Worm (Caenorhabditis elegans): ENCODE measurements around the gene cht-4.

Gene cht-4

DNA sequence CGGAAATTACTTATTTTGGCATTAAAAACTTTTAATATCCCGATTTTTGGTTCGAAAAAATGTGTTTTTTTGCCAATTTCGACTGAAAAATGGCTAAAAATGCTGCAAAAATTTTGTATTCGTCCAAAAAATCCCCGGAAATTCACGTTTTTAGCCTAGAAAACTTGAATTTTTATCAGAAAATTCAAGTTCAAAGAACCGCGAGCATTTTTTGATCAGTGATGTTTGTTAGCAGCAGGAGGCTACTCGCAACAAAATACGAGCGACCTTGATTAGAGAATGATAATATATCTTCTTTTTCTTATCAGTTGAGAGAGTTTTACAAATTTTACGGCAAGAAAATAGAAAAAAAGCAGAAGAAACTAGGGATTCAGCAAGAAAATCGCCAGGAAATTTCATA lies 35.0 kb downstream of the cht-4 start:
- TF ChIP-seq elt-2 (tag; optimal IDR thresholded peaks at IDR 0.05) (peak; percentile 41), lin-11 (tag; optimal IDR thresholded peaks at IDR 0.05) (no peak)

DNA sequence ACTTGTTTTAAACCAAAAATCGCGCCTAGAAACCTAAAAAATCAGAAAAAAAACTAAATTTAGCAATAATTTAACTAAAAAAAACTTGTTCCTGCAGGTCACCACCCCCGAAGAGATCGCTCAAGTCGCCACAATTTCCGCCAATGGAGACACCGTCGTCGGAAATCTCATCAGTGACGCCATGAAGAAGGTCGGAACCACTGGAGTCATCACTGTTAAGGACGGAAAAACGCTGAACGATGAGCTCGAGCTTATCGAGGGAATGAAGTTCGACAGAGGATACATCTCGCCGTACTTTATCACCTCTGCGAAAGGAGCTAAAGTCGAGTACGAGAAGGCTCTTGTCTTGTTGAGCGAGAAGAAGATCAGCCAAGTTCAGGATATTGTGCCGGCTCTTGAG lies 36.0 kb downstream of the cht-4 start:
- TF ChIP-seq pqm-1 (tag; optimal IDR thresholded peaks at IDR 0.05) (no peak), hlh-6 (tag; optimal IDR thresholded peaks at IDR 0.05) (no peak), elt-2 (tag; optimal IDR thresholded peaks at IDR 0.05) (no peak), ceh-48 (tag; optimal IDR thresholded peaks at IDR 0.05) (no peak), hlh-13 (GFP tag; optimal IDR thresholded peaks at IDR 0.05) (no peak), ahr-1 (tag; optimal IDR thresholded peaks at IDR 0.05) (no peak), unc-86 (tag; optimal IDR thresholded peaks at IDR 0.05) (no peak), madf-2 (tag; optimal IDR thresholded peaks at IDR 0.05) (no peak), ceh-14 (tag; optimal IDR thresholded peaks at IDR 0.05) (no peak), ceh-45 (GFP tag; IDR thresholded peaks at IDR 0.05) (no peak), ceh-2 (tag; optimal IDR thresholded peaks at IDR 0.05) (no peak)

DNA sequence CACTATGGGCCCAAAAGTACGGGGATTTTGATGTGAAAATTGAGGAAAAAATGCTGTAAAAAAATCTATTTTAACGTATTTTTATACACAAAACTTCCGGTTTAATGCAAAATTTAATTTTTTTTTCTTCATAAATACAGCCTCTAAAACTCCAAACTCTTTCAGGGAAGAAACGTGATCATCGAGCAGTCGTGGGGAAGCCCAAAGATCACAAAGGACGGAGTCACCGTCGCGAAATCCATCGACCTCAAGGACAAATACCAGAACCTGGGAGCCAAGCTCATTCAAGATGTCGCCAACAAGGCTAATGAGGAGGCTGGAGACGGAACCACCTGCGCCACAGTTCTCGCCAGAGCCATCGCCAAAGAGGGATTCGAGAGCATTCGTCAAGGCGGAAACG lies 37.4 kb downstream of the cht-4 start:
- TF ChIP-seq ceh-9 (tag; optimal IDR thresholded peaks at IDR 0.05) (no peak), ceh-24 (tag; optimal IDR thresholded peaks at IDR 0.05) (no peak), ttx-3 (tag; optimal IDR thresholded peaks at IDR 0.05) (no peak), ceh-2 (tag; optimal IDR thresholded peaks at IDR 0.05) (no peak), rnt-1 (tag; optimal IDR thresholded peaks at IDR 0.05) (no peak), tbx-7 (tag; optimal IDR thresholded peaks at IDR 0.05) (no peak), ceh-30 (tag; optimal IDR thresholded peaks at IDR 0.05) (no peak), lim-6 (tag; optimal IDR thresholded peaks at IDR 0.05) (no peak), lin-11 (tag; optimal IDR thresholded peaks at IDR 0.05) (no peak), dve-1 (tag; optimal IDR thresholded peaks at IDR 0.05) (no peak), sdc-2 (tag; optimal IDR thresholded peaks at IDR 0.05) (no peak), ets-4 (tag; optimal IDR thresholded peaks at IDR 0.05) (no peak), T23F11.4 (GFP tag; optimal IDR thresholded peaks at IDR 0.05) (no peak), unc-55 (GFP tag; optimal IDR thresholded peaks at IDR 0.05) (no peak), ceh-18 (tag; optimal IDR thresholded peaks at IDR 0.05) (no peak), eyg-1 (tag; optimal IDR thresholded peaks at IDR 0.05) (no peak), sox-2 (GFP tag; IDR thresholded peaks at IDR 0.05) (no peak), hlh-13 (GFP tag; optimal IDR thresholded peaks at IDR 0.05) (no peak), ceh-48 (tag; optimal IDR thresholded peaks at IDR 0.05) (no peak)

ce11 chrIII:1619442-1619841 lies 37.8 kb downstream of the cht-4 start, which contains the start of gene hsp-60:
Gene hsp-60, plus strand, starts transcription at chrIII:1619742.
- TF ChIP-seq gmeb-2 (tag; optimal IDR thresholded peaks at IDR 0.05) (no peak), lim-6 (tag; optimal IDR thresholded peaks at IDR 0.05) (no peak), pax-1 (tag; optimal IDR thresholded peaks at IDR 0.05) (no peak), unc-42 (tag; optimal IDR thresholded peaks at IDR 0.05) (no peak), fkh-10 (GFP tag; optimal IDR thresholded peaks at IDR 0.05) (no peak), K02D7.2 (tag; optimal IDR thresholded peaks at IDR 0.05) (no peak), sox-2 (GFP tag; IDR thresholded peaks at IDR 0.05) (no peak), pat-9 (tag; optimal IDR thresholded peaks at IDR 0.05) (no peak), T23F11.4 (GFP tag; optimal IDR thresholded peaks at IDR 0.05) (no peak), hlh-15 (tag; optimal IDR thresholded peaks at IDR 0.05) (no peak), ceh-22 (tag; optimal IDR thresholded peaks at IDR 0.05) (no peak), hlh-13 (GFP tag; optimal IDR thresholded peaks at IDR 0.05) (no peak), pros-1 (tag; optimal IDR thresholded peaks at IDR 0.05) (no peak), elt-2 (tag; optimal IDR thresholded peaks at IDR 0.05) (no peak)

ce11 chrIII:1618915-1619314 lies 38.4 kb downstream of the cht-4 start, which contains the start of gene Y22D7AL.10:
Gene Y22D7AL.10, minus strand, starts transcription at chrIII:1618929.
- peak; percentile 73 for TF ChIP-seq sdc-2 (tag; optimal IDR thresholded peaks at IDR 0.05)
- TF ChIP-seq tbx-2 (tag; optimal IDR thresholded peaks at IDR 0.05) = peak; percentile 97
- TF ChIP-seq syd-9 (tag; optimal IDR thresholded peaks at IDR 0.05) = peak; percentile 85
- TF ChIP-seq pag-3 (tag; optimal IDR thresholded peaks at IDR 0.05; ENCODE audit: borderline replicate concordance) = no peak
- peak; percentile 66 for TF ChIP-seq C38D4.7 (GFP tag; optimal IDR thresholded peaks at IDR 0.05)
- peak; percentile 55 for TF ChIP-seq fkh-10 (GFP tag; optimal IDR thresholded peaks at IDR 0.05)
- peak; percentile 18 for TF ChIP-seq pros-1 (tag; optimal IDR thresholded peaks at IDR 0.05)
- TF ChIP-seq ceh-48 (tag; optimal IDR thresholded peaks at IDR 0.05) = peak; percentile 51
- TF ChIP-seq nhr-11 (tag; optimal IDR thresholded peaks at IDR 0.05) = no peak
- TF ChIP-seq madf-2 (tag; optimal IDR thresholded peaks at IDR 0.05) = peak; percentile 72
- peak; percentile 7 for TF ChIP-seq hlh-15 (tag; optimal IDR thresholded peaks at IDR 0.05)
- TF ChIP-seq pha-4 (tag; optimal IDR thresholded peaks at IDR 0.05) = no peak
- peak; percentile 91 for TF ChIP-seq pat-9 (tag; optimal IDR thresholded peaks at IDR 0.05)
- peak; percentile 79 for TF ChIP-seq hlh-8 (tag; optimal IDR thresholded peaks at IDR 0.05)
- TF ChIP-seq pha-2 (tag; optimal IDR thresholded peaks at IDR 0.05) = peak; percentile 84
- peak; percentile 82 for TF ChIP-seq hlh-6 (tag; optimal IDR thresholded peaks at IDR 0.05)
- TF ChIP-seq dmd-4 (tag; optimal IDR thresholded peaks at IDR 0.05; ENCODE audit: borderline replicate concordance) = peak; percentile 41
- TF ChIP-seq ceh-34 (tag; optimal IDR thresholded peaks at IDR 0.05) = peak; percentile 95

Measured in whole organism, late embryonic.